Fruit fly (Drosophila melanogaster) whole organism, embryonic: ENCODE measurements around the gene CG46311.

Source experiments
- Abd-B ChIP-seq: fragments of 200-800 bp; sonication (Bioruptor generic); optimal IDR thresholded peaks from 2 replicates; lab custom pipeline; 2018; ENCODE audit warnings: missing biosample characterization, mild to moderate bottlenecking, missing genetic modification characterization, moderate library complexity
- Asciz ChIP-seq: fragments of 200-800 bp; sonication (Bioruptor generic); optimal IDR thresholded peaks from 2 replicates; lab custom pipeline; 2017; ENCODE audit warnings: missing biosample characterization, mild to moderate bottlenecking, missing genetic modification characterization, missing genetic modification reagents
- Atf-2 ChIP-seq: fragments of 200-800 bp; sonication (Bioruptor generic); optimal IDR thresholded peaks from 2 replicates; lab custom pipeline; 2016; ENCODE audit warnings: missing biosample characterization, missing genetic modification characterization
- CG10565 ChIP-seq: fragments of 200-800 bp; sonication (Bioruptor generic); optimal IDR thresholded peaks from 3 replicates; lab custom pipeline; 2016; ENCODE audit warnings: missing biosample characterization, mild to moderate bottlenecking, missing genetic modification characterization
- CG11695 ChIP-seq: fragments of 200-800 bp; sonication (Bioruptor generic); IDR thresholded peaks from 3 replicates; pipeline ENCODE4 v1.3.6; 2022; ENCODE audit warnings: missing biosample characterization, missing genetic modification characterization
- CG12942 ChIP-seq: fragments of 200-800 bp; sonication (Bioruptor generic); optimal IDR thresholded peaks from 3 replicates; lab custom pipeline; 2016; ENCODE audit warnings: missing biosample characterization, missing genetic modification characterization
- CG13123 ChIP-seq: fragments of 200-800 bp; sonication (Bioruptor generic); optimal IDR thresholded peaks from 2 replicates; lab custom pipeline; 2016; ENCODE audit warnings: missing biosample characterization, missing genetic modification characterization
- CG14050 ChIP-seq: fragments of 200-800 bp; sonication (Bioruptor generic); IDR thresholded peaks from 3 replicates; pipeline ENCODE4 v1.3.6; 2022; ENCODE audit warnings: missing biosample characterization, missing genetic modification characterization
- CG15514 ChIP-seq: fragments of 200-800 bp; sonication (Bioruptor generic); optimal IDR thresholded peaks from 3 replicates; lab custom pipeline; 2017; ENCODE audit warnings: missing biosample characterization, missing genetic modification characterization, mild to moderate bottlenecking, moderate library complexity, missing genetic modification reagents
- CG16779 ChIP-seq: fragments of 200-800 bp; sonication (Bioruptor generic); IDR thresholded peaks from 2 replicates; pipeline ENCODE4 v1.3.6; 2022; ENCODE audit warnings: missing biosample characterization, missing genetic modification characterization
- CG18262 ChIP-seq: fragments of 200-800 bp; optimal IDR thresholded peaks from 3 replicates; lab custom pipeline; 2019; ENCODE audit warnings: missing biosample characterization, mild to moderate bottlenecking, missing genetic modification characterization, moderate library complexity
- CG18599 ChIP-seq: fragments of 200-800 bp; sonication (Bioruptor generic); optimal IDR thresholded peaks from 3 replicates; lab custom pipeline; 2017; ENCODE audit warnings: missing biosample characterization, missing genetic modification characterization, mild to moderate bottlenecking, moderate library complexity, missing genetic modification reagents
- CG34376 ChIP-seq: fragments of 200-800 bp; sonication (Bioruptor generic); optimal IDR thresholded peaks from 2 replicates; lab custom pipeline; 2018; ENCODE audit warnings: missing biosample characterization, mild to moderate bottlenecking, missing genetic modification characterization
- CG42726 ChIP-seq: fragments of 200-800 bp; sonication (Bioruptor generic); IDR thresholded peaks from 2 replicates; pipeline ENCODE4 v1.3.6; 2022; ENCODE audit warnings: missing biosample characterization, missing genetic modification characterization; ENCODE audit not compliant: partially characterized antibody
- CG4707 ChIP-seq: fragments of 200-800 bp; sonication (Bioruptor generic); optimal IDR thresholded peaks from 2 replicates; lab custom pipeline; 2018; ENCODE audit warnings: missing biosample characterization, mild to moderate bottlenecking, missing genetic modification characterization, moderate library complexity
- CG7786 ChIP-seq: fragments of 200-800 bp; sonication (Bioruptor generic); optimal IDR thresholded peaks from 2 replicates; lab custom pipeline; 2016; ENCODE audit warnings: missing biosample characterization, missing genetic modification characterization
- CG7928 ChIP-seq: fragments of 200-800 bp; sonication (Bioruptor generic); optimal IDR thresholded peaks from 2 replicates; lab custom pipeline; 2017; ENCODE audit warnings: missing biosample characterization, mild to moderate bottlenecking, missing genetic modification characterization
- CG7987 ChIP-seq: fragments of 200-800 bp; sonication (Bioruptor generic); optimal IDR thresholded peaks from 2 replicates; lab custom pipeline; 2018; ENCODE audit warnings: missing biosample characterization, mild to moderate bottlenecking, missing genetic modification characterization, moderate library complexity
- CG8290 ChIP-seq, 3 experiments: fragments of 200-800 bp; sonication (Bioruptor generic); optimal IDR thresholded peaks; 2 replicates each; lab custom pipeline; 2016 to 2019; ENCODE audit warnings: missing biosample characterization in 3 of 3, missing genetic modification characterization in 3 of 3, mild to moderate bottlenecking in 2 of 3, moderate library complexity in 1 of 3
- CG8388 ChIP-seq: fragments of 200-800 bp; sonication (Bioruptor generic); optimal IDR thresholded peaks from 2 replicates; lab custom pipeline; 2019; ENCODE audit warnings: missing biosample characterization, mild to moderate bottlenecking, missing genetic modification characterization, moderate library complexity
- Dp ChIP-seq: fragments of 200-800 bp; sonication (Bioruptor generic); optimal IDR thresholded peaks from 2 replicates; lab custom pipeline; 2018; ENCODE audit warnings: missing biosample characterization, mild to moderate bottlenecking, missing genetic modification characterization, moderate library complexity
- Dref ChIP-seq: fragments of 200-800 bp; sonication (Bioruptor generic); IDR thresholded peaks from 2 replicates; pipeline ENCODE4 v1.3.6; 2022; ENCODE audit warnings: missing biosample characterization, missing genetic modification characterization
- Fer1 ChIP-seq: fragments of 200-800 bp; sonication (Bioruptor generic); optimal IDR thresholded peaks from 2 replicates; lab custom pipeline; 2017; ENCODE audit warnings: missing biosample characterization, mild to moderate bottlenecking, missing genetic modification characterization
- Fer3 ChIP-seq: fragments of 200-800 bp; sonication (Bioruptor generic); optimal IDR thresholded peaks from 2 replicates; lab custom pipeline; 2018; ENCODE audit warnings: missing biosample characterization, mild to moderate bottlenecking, missing genetic modification characterization, moderate library complexity
- Gsc ChIP-seq: fragments of 200-800 bp; sonication (Bioruptor generic); IDR thresholded peaks from 2 replicates; pipeline ENCODE4 v1.3.6; 2022; ENCODE audit warnings: missing biosample characterization, missing genetic modification characterization
- H2.0 ChIP-seq: fragments of 200-800 bp; sonication (Bioruptor generic); IDR thresholded peaks from 2 replicates; pipeline ENCODE4 v1.3.6; 2022; ENCODE audit warnings: missing biosample characterization, missing genetic modification characterization
- Hey ChIP-seq: fragments of 200-800 bp; sonication (Bioruptor generic); optimal IDR thresholded peaks from 3 replicates; lab custom pipeline; 2018; ENCODE audit warnings: missing biosample characterization, mild to moderate bottlenecking, missing genetic modification characterization
- Hmr ChIP-seq: fragments of 200-800 bp; sonication (Bioruptor generic); optimal IDR thresholded peaks from 3 replicates; lab custom pipeline; 2017; ENCODE audit warnings: mild to moderate bottlenecking, missing biosample characterization, missing genetic modification reagents, missing genetic modification characterization
- Optix ChIP-seq: fragments of 200-800 bp; sonication (Bioruptor generic); IDR thresholded peaks from 3 replicates; pipeline ENCODE4 v1.3.6; 2022; ENCODE audit warnings: missing biosample characterization, missing genetic modification characterization
- Ravus ChIP-seq: fragments of 200-800 bp; sonication (Bioruptor generic); IDR thresholded peaks from 2 replicates; pipeline ENCODE4 v1.3.6; 2022; ENCODE audit warnings: missing biosample characterization, missing genetic modification characterization
- Sin3A ChIP-seq: fragments of >200 bp; optimal IDR thresholded peaks from 2 replicates; lab custom pipeline; 2018
- abd-A ChIP-seq: fragments of 200-800 bp; sonication (Bioruptor generic); optimal IDR thresholded peaks from 3 replicates; lab custom pipeline; 2019; ENCODE audit warnings: missing biosample characterization, mild to moderate bottlenecking, missing genetic modification characterization, moderate library complexity
- bbx ChIP-seq: fragments of 200-800 bp; sonication (Bioruptor generic); IDR thresholded peaks from 2 replicates; pipeline ENCODE4 v1.3.6; 2022; ENCODE audit warnings: missing biosample characterization, missing genetic modification characterization; ENCODE audit not compliant: partially characterized antibody
- bigmax ChIP-seq: fragments of 200-800 bp; sonication (Bioruptor generic); optimal IDR thresholded peaks from 2 replicates; lab custom pipeline; 2018; ENCODE audit warnings: missing biosample characterization, mild to moderate bottlenecking, missing genetic modification characterization
- cg ChIP-seq: fragments of 200-800 bp; sonication (Bioruptor generic); optimal IDR thresholded peaks from 3 replicates; lab custom pipeline; 2019; ENCODE audit warnings: missing biosample characterization, mild to moderate bottlenecking, missing genetic modification characterization, moderate library complexity
- corto ChIP-seq: fragments of 200-800 bp; sonication (Bioruptor generic); optimal IDR thresholded peaks from 2 replicates; lab custom pipeline; 2016; ENCODE audit warnings: missing biosample characterization, mild to moderate bottlenecking, missing genetic modification characterization, moderate library complexity
- da ChIP-seq: fragments of 200-800 bp; sonication (Bioruptor generic); optimal IDR thresholded peaks from 2 replicates; lab custom pipeline; 2016; ENCODE audit warnings: missing biosample characterization, missing genetic modification characterization
- fd96Cb ChIP-seq: fragments of 200-800 bp; sonication (Bioruptor generic); optimal IDR thresholded peaks from 2 replicates; lab custom pipeline; 2018; ENCODE audit warnings: missing biosample characterization, mild to moderate bottlenecking, missing genetic modification characterization, moderate library complexity
- fru ChIP-seq: fragments of >200 bp; optimal IDR thresholded peaks from 2 replicates; lab custom pipeline; 2017
- h ChIP-seq: fragments of >200 bp; optimal IDR thresholded peaks from 2 replicates; lab custom pipeline; 2017
- knrl ChIP-seq: fragments of 200-800 bp; sonication (Bioruptor generic); IDR thresholded peaks from 3 replicates; pipeline ENCODE4 v1.3.6; 2022; ENCODE audit warnings: missing biosample characterization, missing genetic modification characterization; ENCODE audit not compliant: partially characterized antibody
- luna ChIP-seq: fragments of 200-800 bp; sonication (Bioruptor generic); optimal IDR thresholded peaks from 2 replicates; lab custom pipeline; 2016; ENCODE audit warnings: missing biosample characterization, missing genetic modification characterization
- nerfin-1 ChIP-seq: fragments of 200-800 bp; sonication (Bioruptor generic); optimal IDR thresholded peaks from 3 replicates; lab custom pipeline; 2019; ENCODE audit warnings: missing biosample characterization, mild to moderate bottlenecking, missing genetic modification characterization, moderate library complexity
- p53 ChIP-seq: fragments of 200-800 bp; sonication (Bioruptor generic); optimal IDR thresholded peaks from 2 replicates; lab custom pipeline; 2016; ENCODE audit warnings: missing biosample characterization, missing genetic modification characterization
- pfk ChIP-seq: fragments of 200-800 bp; sonication (Bioruptor generic); optimal IDR thresholded peaks from 2 replicates; lab custom pipeline; 2018; ENCODE audit warnings: missing biosample characterization, mild to moderate bottlenecking, missing genetic modification characterization, moderate library complexity
- psq ChIP-seq: fragments of 200-800 bp; sonication (Bioruptor generic); optimal IDR thresholded peaks from 2 replicates; lab custom pipeline; 2017; ENCODE audit warnings: missing biosample characterization, missing genetic modification characterization
- stwl ChIP-seq: fragments of 200-800 bp; sonication (Bioruptor generic); optimal IDR thresholded peaks from 3 replicates; lab custom pipeline; 2018; ENCODE audit warnings: missing biosample characterization, mild to moderate bottlenecking, missing genetic modification characterization, moderate library complexity
- tx ChIP-seq: fragments of 200-800 bp; sonication (Bioruptor generic); optimal IDR thresholded peaks from 2 replicates; lab custom pipeline; 2016; ENCODE audit warnings: missing biosample characterization, missing genetic modification characterization
- usp ChIP-seq: fragments of >200 bp; optimal IDR thresholded peaks from 2 replicates; lab custom pipeline; 2017; ENCODE audit warnings: missing biosample characterization, missing genetic modification characterization
- zen ChIP-seq: fragments of 200-800 bp; sonication (Bioruptor generic); optimal IDR thresholded peaks from 3 replicates; lab custom pipeline; 2018; ENCODE audit warnings: missing biosample characterization, mild to moderate bottlenecking, missing genetic modification characterization, moderate library complexity

The CG46311 gene

DNA sequence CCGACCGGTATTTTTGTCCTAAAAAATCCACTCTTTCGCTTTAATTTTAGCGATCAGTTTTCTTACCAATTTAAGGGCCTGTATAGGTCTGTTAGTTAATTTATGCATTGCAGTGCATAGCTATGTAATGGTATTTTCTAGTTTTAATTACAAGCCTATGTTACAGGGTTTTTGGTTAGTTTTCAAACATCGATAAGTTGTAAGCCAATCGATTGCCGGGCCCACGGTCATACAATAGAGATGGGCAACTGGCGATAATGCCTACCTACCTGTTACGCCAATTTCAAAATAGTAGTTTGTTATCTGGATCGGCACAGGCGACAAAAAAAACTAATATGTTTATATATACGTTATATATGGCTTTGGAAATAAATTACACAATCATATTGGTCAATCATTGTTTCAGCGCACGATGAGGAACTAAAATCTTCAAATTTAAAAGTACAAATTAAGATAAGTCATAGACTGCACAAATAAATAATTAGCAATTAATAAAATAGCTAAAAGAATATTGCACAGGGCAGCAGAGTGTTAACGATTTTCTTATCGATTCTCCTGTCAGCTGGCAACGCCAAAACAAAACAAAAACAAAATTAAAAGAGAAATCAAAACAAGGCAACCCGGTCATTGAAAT lies 52.9 kb downstream of the CG46311 start, which contains the start of the genes tth and Tango2 (continued):
- TF ChIP-seq CG13123 (GFP tag; lab: Kevin White, UChicago) (peak; percentile 46), pfk (no peak), CG18599 (peak; percentile 83), CG7987 (GFP tag; lab: Kevin White, UChicago) (peak; percentile 37), H2.0 (GFP tag; lab: Robert Waterston, UW) (peak; percentile 73), bbx (GFP tag; lab: Robert Waterston, UW) (no peak), luna (GFP tag; lab: Kevin White, UChicago) (no peak), abd-A (tag; lab: Kevin White, UChicago) (no peak), knrl (peak; percentile 69), CG8388 (GFP tag; lab: Kevin White, UChicago) (peak; percentile 51), CG14050 (GFP tag; lab: Robert Waterston, UW) (peak; percentile 67), cg (GFP tag; lab: Kevin White, UChicago) (peak; percentile 20), Ravus (GFP tag; lab: Robert Waterston, UW) (no peak), CG42726 (GFP tag; lab: Robert Waterston, UW) (no peak), Hey (tag; lab: Kevin White, UChicago) (peak; percentile 46), bigmax (GFP tag; lab: Kevin White, UChicago) (peak; percentile 63), stwl (peak; percentile 19), h (no peak), Asciz (GFP tag; lab: Kevin White, UChicago) (no peak), tx (GFP tag; lab: Kevin White, UChicago) (peak; percentile 45), Optix (GFP tag; lab: Robert Waterston, UW) (no peak), Sin3A (lab: Kevin White, UChicago) (peak; percentile 94), Abd-B (GFP tag; lab: Kevin White, UChicago) (peak; percentile 67), CG15514 (peak; percentile 29), CG12942 (GFP tag; lab: Kevin White, UChicago) (peak; percentile 41), Atf-2 (GFP tag; lab: Kevin White, UChicago) (peak; percentile 49), psq (GFP tag; lab: Kevin White, UChicago) (no peak), CG4707 (GFP tag; lab: Kevin White, UChicago) (no peak), usp (no peak), fd96Cb (tag; lab: Kevin White, UChicago) (peak; percentile 43), CG7928 (GFP tag; lab: Kevin White, UChicago) (peak; percentile 44), nerfin-1 (tag; lab: Kevin White, UChicago) (peak; percentile 68), Fer1 (GFP tag; lab: Kevin White, UChicago) (peak; percentile 70), CG10565 (GFP tag; lab: Kevin White, UChicago) (no peak), zen (tag; lab: Kevin White, UChicago) (peak; percentile 63), Dref (GFP tag; lab: Robert Waterston, UW) (peak; percentile 74), Dp (GFP tag; lab: Kevin White, UChicago) (peak; percentile 72), CG7786 (GFP tag; lab: Kevin White, UChicago) (peak; percentile 59), CG16779 (GFP tag; lab: Robert Waterston, UW) (no peak), Fer3 (tag; lab: Kevin White, UChicago) (peak; percentile 76), CG18262 (peak; percentile 64), Hmr (peak; percentile 76), Gsc (GFP tag; lab: Robert Waterston, UW) (no peak), p53 (GFP tag; lab: Kevin White, UChicago) (no peak), corto (GFP tag; lab: Kevin White, UChicago) (no peak), CG34376 (GFP tag; lab: Kevin White, UChicago) (peak; percentile 73), fru (lab: Kevin White, UChicago) (no peak), CG8290 (GFP tag; optimal IDR thresholded peaks at IDR 0.05; lab: Kevin White, UChicago) (peak; percentile 5), CG8290 (tag; optimal IDR thresholded peaks at IDR 0.05; lab: Kevin White, UChicago) (no peak), CG11695 (GFP tag; lab: Robert Waterston, UW) (peak; percentile 70; the same call in 2 of the 3 replicates), da (GFP tag; lab: Kevin White, UChicago) (no peak)
